Worm (Caenorhabditis elegans): ENCODE results near the gene ugt-14.

ugt-14 gene

DNA sequence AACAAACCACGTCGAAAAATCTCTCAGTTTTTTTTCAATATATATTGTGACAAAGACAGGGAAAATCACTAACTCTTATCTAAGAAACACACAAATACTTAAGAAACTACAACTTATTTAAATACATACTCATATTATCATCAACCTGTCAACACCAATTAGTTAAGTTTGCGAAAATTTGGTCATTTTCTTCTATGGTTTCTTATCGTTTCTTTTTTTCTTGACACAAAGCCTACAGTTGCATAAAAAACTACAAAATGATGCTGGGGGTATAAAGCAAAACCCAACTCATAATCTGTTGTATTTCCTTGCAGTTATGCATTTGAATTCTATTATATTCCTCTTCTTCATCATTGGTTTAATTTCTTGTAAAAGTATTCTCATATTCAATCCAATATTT, 5.0 kb upstream of the ugt-14 start, which contains the start of gene ugt-67:
TSS of gene ugt-67 (plus strand) at position 301 of the 400 bp plus-strand sequence.
- TF ChIP-seq ama-1 (optimal IDR thresholded peaks at IDR 0.05) (no peak), nhr-10 (tag; optimal IDR thresholded peaks at IDR 0.05) (no peak), F13H6.1 (tag; optimal IDR thresholded peaks at IDR 0.05) (no peak), lin-11 (tag; optimal IDR thresholded peaks at IDR 0.05) (no peak), lin-13 (GFP tag; optimal IDR thresholded peaks at IDR 0.05) (no peak), mbf-1 (tag; optimal IDR thresholded peaks at IDR 0.05) (no peak), nhr-11 (tag; optimal IDR thresholded peaks at IDR 0.05) (no peak), peb-1 (tag; optimal IDR thresholded peaks at IDR 0.05) (no peak), ZK546.5 (tag; optimal IDR thresholded peaks at IDR 0.05) (no peak), skn-1 (tag; optimal IDR thresholded peaks at IDR 0.05) (no peak), zag-1 (tag; optimal IDR thresholded peaks at IDR 0.05) (no peak), sem-4 (tag; optimal IDR thresholded peaks at IDR 0.05) (no peak), alr-1 (tag; optimal IDR thresholded peaks at IDR 0.05) (no peak)

DNA sequence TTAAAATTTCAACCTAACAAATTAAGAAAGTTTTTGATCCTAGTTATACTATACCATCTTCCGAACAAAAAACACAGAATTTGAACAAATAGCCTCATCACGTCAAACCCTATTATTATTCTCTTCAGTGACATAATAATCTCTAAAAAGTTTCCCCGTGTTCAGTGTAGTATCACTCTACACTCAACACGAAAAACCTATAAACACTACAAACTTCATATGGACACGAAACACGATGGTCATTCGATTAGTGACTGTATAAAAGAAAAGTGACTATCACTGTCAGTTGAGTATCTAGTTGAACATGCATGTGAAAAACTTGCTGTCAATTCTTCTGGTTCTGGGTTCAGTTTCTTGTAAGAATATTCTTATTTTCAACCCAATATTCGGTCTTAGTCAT, 2.4 kb upstream of the ugt-14 start, which contains the start of gene ugt-8:
TSS of gene ugt-8 (plus strand) at position 235 of the 400 bp plus-strand sequence.
- TF ChIP-seq nhr-11 (tag; optimal IDR thresholded peaks at IDR 0.05): no peak
- TF ChIP-seq nhr-25 (tag; optimal IDR thresholded peaks at IDR 0.05): peak; percentile 3

ce11 chrV:4908591-4908990, 2.5 kb downstream of the ugt-14 start, which contains the start of gene ugt-13:
ugt-13 (plus strand) TSS chrV:4908884.
- peak; percentile 1 for TF ChIP-seq fos-1 (tag; optimal IDR thresholded peaks at IDR 0.05)
- TF ChIP-seq nhr-25 (tag; optimal IDR thresholded peaks at IDR 0.05): peak; percentile 91
- peak; percentile 81 for TF ChIP-seq sma-9 (GFP tag; optimal IDR thresholded peaks at IDR 0.05)
- no peak for TF ChIP-seq sma-9 (tag; optimal IDR thresholded peaks at IDR 0.05)
- TF ChIP-seq blmp-1 (tag; optimal IDR thresholded peaks at IDR 0.05; ENCODE audit: insufficient read depth): no peak
- TF ChIP-seq nhr-21 (tag; optimal IDR thresholded peaks at IDR 0.05): peak; percentile 56
- peak; percentile 82 for TF ChIP-seq sma-3 (GFP tag; optimal IDR thresholded peaks at IDR 0.05)
- TF ChIP-seq nhr-129 (tag; optimal IDR thresholded peaks at IDR 0.05): peak; percentile 97
- no peak for TF ChIP-seq ztf-4 (tag; optimal IDR thresholded peaks at IDR 0.05)

- TF ChIP-seq nhr-21 (tag; optimal IDR thresholded peaks at IDR 0.05): peak; percentile 48
- peak; percentile 5 for TF ChIP-seq Y55F3AM.14 (GFP tag; optimal IDR thresholded peaks at IDR 0.05)
- TF ChIP-seq dmd-4 (tag; optimal IDR thresholded peaks at IDR 0.05): no peak
- TF ChIP-seq nhr-25 (tag; optimal IDR thresholded peaks at IDR 0.05): peak; percentile 54
Measured at ce11 chrV:4912313-4912712, 6.3 kb downstream of the ugt-14 start, which contains the start of gene H23N18.5. H23N18.5 (minus strand) TSS chrV:4912381.

ce11 chrV:4913853-4914252, 7.8 kb downstream of the ugt-14 start:
- no peak for TF ChIP-seq ztf-4 (tag; optimal IDR thresholded peaks at IDR 0.05)
- no peak for TF ChIP-seq nhr-21 (tag; optimal IDR thresholded peaks at IDR 0.05)
- TF ChIP-seq lin-13 (GFP tag; optimal IDR thresholded peaks at IDR 0.05): no peak
- no peak for TF ChIP-seq elt-1 (tag; optimal IDR thresholded peaks at IDR 0.05)
- no peak for TF ChIP-seq R02D3.7 (tag; optimal IDR thresholded peaks at IDR 0.05)
- no peak for TF ChIP-seq blmp-1 (tag; optimal IDR thresholded peaks at IDR 0.05; ENCODE audit: insufficient read depth)
- no peak for TF ChIP-seq mdl-1 (tag; optimal IDR thresholded peaks at IDR 0.05)
- no peak for TF ChIP-seq nhr-12 (tag; optimal IDR thresholded peaks at IDR 0.05)

DNA sequence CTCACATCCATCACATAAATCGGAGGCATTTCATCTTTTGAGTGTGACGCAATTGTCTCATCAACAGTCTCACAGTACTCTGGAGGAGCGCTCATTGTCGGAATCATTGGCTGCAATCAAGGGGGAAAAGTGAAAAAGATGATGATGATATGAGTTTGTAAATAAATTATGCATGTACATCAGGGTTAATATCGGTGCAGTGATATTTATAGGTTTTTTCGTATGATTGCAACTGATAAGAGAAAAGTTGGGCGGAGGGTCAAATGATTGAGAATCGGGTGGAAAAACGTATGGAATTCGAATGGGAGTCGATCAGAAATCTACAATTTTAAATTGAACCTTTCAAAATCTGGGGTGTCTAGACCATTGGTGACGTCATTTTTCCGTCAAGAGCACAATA, 8.8 kb downstream of the ugt-14 start, which contains the start of gene H23N18.6:
TSS of gene H23N18.6 (minus strand) at position 201 of the 400 bp plus-strand sequence.
- TF ChIP-seq sma-9 (GFP tag; optimal IDR thresholded peaks at IDR 0.05) (peak; percentile 32), sma-9 (tag; optimal IDR thresholded peaks at IDR 0.05) (no peak), nhr-6 (tag; optimal IDR thresholded peaks at IDR 0.05) (no peak), gmeb-1 (tag; optimal IDR thresholded peaks at IDR 0.05) (peak; percentile 24), fos-1 (tag; optimal IDR thresholded peaks at IDR 0.05) (peak; percentile 80), unc-39 (tag; optimal IDR thresholded peaks at IDR 0.05) (no peak)

ce11 chrV:4918091-4918624, 12.1 kb downstream of the ugt-14 start, which contains the start of gene C02E7.7:
C02E7.7 (minus strand) TSS chrV:4918574.
- TF ChIP-seq lin-11 (tag; optimal IDR thresholded peaks at IDR 0.05) (no peak), aly-2 (tag; optimal IDR thresholded peaks at IDR 0.05) (no peak), unc-62 (GFP tag; optimal IDR thresholded peaks at IDR 0.05) (no peak), nhr-237 (tag; optimal IDR thresholded peaks at IDR 0.05) (no peak)

Measured in whole organism, L2 larva.